Fruit fly (Drosophila melanogaster): ENCODE data around the gene CG34174.

The CG34174 gene

dm6 chr2L:2202853-2203717 lies 11.0 kb upstream of the CG34174 start (continued):
- TF ChIP-seq dysf (GFP tag; IDR thresholded peaks at IDR 0.05) (peak; percentile 13; the same call in 2 of the 3 replicates), nerfin-2 (GFP tag; IDR thresholded peaks at IDR 0.05; ENCODE audit: partially characterized antibody) (0 out of 2 replicates have a peak, but pooled peaks have one; percentile 40), CG11695 (GFP tag; IDR thresholded peaks at IDR 0.05) (no peak), Hr39 (optimal IDR thresholded peaks at IDR 0.05) (no peak), Oaz (GFP tag; IDR thresholded peaks at IDR 0.05) (no peak), slbo (GFP tag; IDR thresholded peaks at IDR 0.05) (0 out of 2 replicates have a peak, but pooled peaks have one; percentile 17), cato (GFP tag; optimal IDR thresholded peaks at IDR 0.05; ENCODE audit: borderline replicate concordance) (no peak), CG6765 (GFP tag; optimal IDR thresholded peaks at IDR 0.05) (no peak), lab (GFP tag; optimal IDR thresholded peaks at IDR 0.05) (peak; percentile 55), HLH4C (GFP tag; IDR thresholded peaks at IDR 0.05; ENCODE audit: partially characterized antibody) (peak; percentile 34; the same call in 2 of the 3 replicates), CkIIα-i1 (GFP tag; IDR thresholded peaks at IDR 0.05) (no peak), CG8765 (GFP tag; IDR thresholded peaks at IDR 0.05) (no peak), CG17912 (GFP tag; optimal IDR thresholded peaks at IDR 0.05) (no peak), vvl (GFP tag; IDR thresholded peaks at IDR 0.05) (peak; percentile 27; the same call in 1 of the 2 replicates), Deaf1 (tag; optimal IDR thresholded peaks at IDR 0.05) (peak; percentile 53), gsb (GFP tag; IDR thresholded peaks at IDR 0.05) (no peak), grau (tag; optimal IDR thresholded peaks at IDR 0.05) (peak; percentile 13), usp (GFP tag; optimal IDR thresholded peaks at IDR 0.05) (no peak), sc (optimal IDR thresholded peaks at IDR 0.05) (no peak), sc (GFP tag; optimal IDR thresholded peaks at IDR 0.05) (no peak), CG18619 (GFP tag; optimal IDR thresholded peaks at IDR 0.05) (no peak), Ssrp (tag; optimal IDR thresholded peaks at IDR 0.05) (no peak), row (GFP tag; IDR thresholded peaks at IDR 0.05) (peak; percentile 44; the same call in 1 of the 3 replicates), CG2116 (GFP tag; optimal IDR thresholded peaks at IDR 0.05) (no peak), CG16813 (GFP tag; IDR thresholded peaks at IDR 0.05; ENCODE audit: partially characterized antibody) (peak; percentile 18; the same call in 1 of the 3 replicates), fd96Cb (tag; optimal IDR thresholded peaks at IDR 0.05) (no peak), pnt (GFP tag; optimal IDR thresholded peaks at IDR 0.05) (no peak), TFAM (GFP tag; optimal IDR thresholded peaks at IDR 0.05) (no peak), CG12155 (GFP tag; optimal IDR thresholded peaks at IDR 0.05) (no peak), gce (GFP tag; IDR thresholded peaks at IDR 0.05) (peak; percentile 22; the same call in 1 of the 3 replicates), CG14014 (GFP tag; IDR thresholded peaks at IDR 0.05) (no peak; the same call in 1 of the 2 replicates), Dref (GFP tag; IDR thresholded peaks at IDR 0.05) (0 out of 2 replicates have a peak, but pooled peaks have one; percentile 29), Aef1 (GFP tag; IDR thresholded peaks at IDR 0.05) (peak; percentile 56; the same call in 2 of the 3 replicates), ara (GFP tag; IDR thresholded peaks at IDR 0.05) (no peak), CG9797 (GFP tag; optimal IDR thresholded peaks at IDR 0.05) (no peak), sim (GFP tag; IDR thresholded peaks at IDR 0.05) (0 out of 2 replicates have a peak, but pooled peaks have one; percentile 5), stc (GFP tag; IDR thresholded peaks at IDR 0.05) (no peak), z (GFP tag; IDR thresholded peaks at IDR 0.05) (peak; percentile 75), bsh (GFP tag; optimal IDR thresholded peaks at IDR 0.05) (peak in 1 of 2 experiments; percentile 27), CG18476 (GFP tag; optimal IDR thresholded peaks at IDR 0.05) (no peak), so (GFP tag; IDR thresholded peaks at IDR 0.05) (no peak), lbe (GFP tag; optimal IDR thresholded peaks at IDR 0.05) (peak; percentile 27), CG15601 (tag; optimal IDR thresholded peaks at IDR 0.05) (peak; percentile 20), CG4360 (GFP tag; IDR thresholded peaks at IDR 0.05) (peak; percentile 36; the same call in 1 of the 2 replicates), ttk (GFP tag; IDR thresholded peaks at IDR 0.05) (0 out of 2 replicates have a peak, but pooled peaks have one; percentile 35), CG31441 (GFP tag; IDR thresholded peaks at IDR 0.05) (no peak), NFAT (GFP tag; IDR thresholded peaks at IDR 0.05) (no peak), gfzf (GFP tag; optimal IDR thresholded peaks at IDR 0.05) (no peak), exex (tag; optimal IDR thresholded peaks at IDR 0.05) (no peak)

Data from whole organism, embryonic.